Fruit fly (Drosophila melanogaster): ENCODE data around the gene CG17672.

The CG17672 gene

dm6 chr3L:13006490-13006889, 22.3 kb upstream of the CG17672 start, which contains the start of gene CG11263 (continued):
- TF ChIP-seq pum (GFP tag; optimal IDR thresholded peaks at IDR 0.05), result peak; percentile 24
- peak; percentile 15; the same call in 1 of the 2 replicates for TF ChIP-seq CG31224 (GFP tag; IDR thresholded peaks at IDR 0.05)
- TF ChIP-seq CG11456 (GFP tag; IDR thresholded peaks at IDR 0.05), result 0 out of 3 replicates have a peak, but pooled peaks have one; percentile 60
- peak; percentile 17 for TF ChIP-seq Fer3 (tag; optimal IDR thresholded peaks at IDR 0.05)
- TF ChIP-seq her (GFP tag; optimal IDR thresholded peaks at IDR 0.05), result peak; percentile 53
- TF ChIP-seq CG18764 (GFP tag; optimal IDR thresholded peaks at IDR 0.05), result peak; percentile 45
- peak; percentile 25 for TF ChIP-seq Dad (GFP tag; optimal IDR thresholded peaks at IDR 0.05)
- TF ChIP-seq pita (GFP tag; optimal IDR thresholded peaks at IDR 0.05), result peak; percentile 52
- TF ChIP-seq Chrac-16 (GFP tag; optimal IDR thresholded peaks at IDR 0.05), result peak; percentile 37
- TF ChIP-seq Spps (tag; optimal IDR thresholded peaks at IDR 0.05), result no peak
- peak; percentile 7 for TF ChIP-seq CG30431 (GFP tag; optimal IDR thresholded peaks at IDR 0.05)
- TF ChIP-seq pnt (GFP tag; optimal IDR thresholded peaks at IDR 0.05), result peak; percentile 12
- TF ChIP-seq CG31365 (tag; optimal IDR thresholded peaks at IDR 0.05), result no peak
- TF ChIP-seq Bgb (GFP tag; IDR thresholded peaks at IDR 0.05; ENCODE audit: partially characterized antibody), result peak; percentile 89
- peak; percentile 74 for TF ChIP-seq CG2120 (GFP tag; optimal IDR thresholded peaks at IDR 0.05)
- peak; percentile 7 for TF ChIP-seq HmgZ (tag; optimal IDR thresholded peaks at IDR 0.05)
- peak; percentile 48; the same call in 1 of the 3 replicates for TF ChIP-seq CG2199 (GFP tag; IDR thresholded peaks at IDR 0.05)
- no peak for TF ChIP-seq dimm (GFP tag; IDR thresholded peaks at IDR 0.05)
- TF ChIP-seq CG9932 (GFP tag; IDR thresholded peaks at IDR 0.05), result peak; percentile 67; the same call in 1 of the 2 replicates
- TF ChIP-seq CG1792 (GFP tag; optimal IDR thresholded peaks at IDR 0.05), result peak; percentile 38
- 0 out of 2 replicates have a peak, but pooled peaks have one; percentile 29 for TF ChIP-seq CG6689 (GFP tag; IDR thresholded peaks at IDR 0.05)
- peak; percentile 1 for TF ChIP-seq dmrt11E (tag; optimal IDR thresholded peaks at IDR 0.05)
- TF ChIP-seq az2 (GFP tag; optimal IDR thresholded peaks at IDR 0.05), result peak; percentile 36
- peak; percentile 57 for TF ChIP-seq zfh2 (GFP tag; optimal IDR thresholded peaks at IDR 0.05)
- TF ChIP-seq Rfx (GFP tag; IDR thresholded peaks at IDR 0.05), result peak; percentile 71
- peak; percentile 78 for TF ChIP-seq BEAF-32 (GFP tag; optimal IDR thresholded peaks at IDR 0.05)
- no peak for TF ChIP-seq CG9437 (GFP tag; optimal IDR thresholded peaks at IDR 0.05)
- no peak for TF ChIP-seq yki (optimal IDR thresholded peaks at IDR 0.05)
- TF ChIP-seq ato (GFP tag; IDR thresholded peaks at IDR 0.05; ENCODE audit: partially characterized antibody), result peak; percentile 90
- peak; percentile 67 for TF ChIP-seq onecut (GFP tag; IDR thresholded peaks at IDR 0.05)
- peak; percentile 24 for TF ChIP-seq CG8089 (GFP tag; optimal IDR thresholded peaks at IDR 0.05)
- no peak for TF ChIP-seq CG13894 (tag; optimal IDR thresholded peaks at IDR 0.05)
- no peak for TF ChIP-seq Sin3A (optimal IDR thresholded peaks at IDR 0.05)
- peak; percentile 38 for TF ChIP-seq Dek (tag; optimal IDR thresholded peaks at IDR 0.05)
- TF ChIP-seq CG15514 (GFP tag; optimal IDR thresholded peaks at IDR 0.05), result peak; percentile 69
- TF ChIP-seq lmd (GFP tag; IDR thresholded peaks at IDR 0.05), result no peak; the same call in 1 of the 2 replicates
- peak; percentile 28 for TF ChIP-seq CG3281 (GFP tag; optimal IDR thresholded peaks at IDR 0.05)
- TF ChIP-seq lbe (GFP tag; optimal IDR thresholded peaks at IDR 0.05), result no peak
- peak; percentile 44; the same call in 1 of the 2 replicates for TF ChIP-seq CG31441 (GFP tag; IDR thresholded peaks at IDR 0.05)
- peak; percentile 46 for TF ChIP-seq CG10267 (tag; optimal IDR thresholded peaks at IDR 0.05)
- no peak for TF ChIP-seq oc (tag; optimal IDR thresholded peaks at IDR 0.05)
- TF ChIP-seq Med (GFP tag), result peak; percentile 94
- TF ChIP-seq phol (tag; optimal IDR thresholded peaks at IDR 0.05), result peak; percentile 56
- TF ChIP-seq Dbx (GFP tag; IDR thresholded peaks at IDR 0.05), result peak; percentile 73
- TF ChIP-seq CG15601 (tag; optimal IDR thresholded peaks at IDR 0.05), result peak; percentile 21
- no peak for TF ChIP-seq Eip74EF (GFP tag; optimal IDR thresholded peaks at IDR 0.05)
- peak; percentile 62 for TF ChIP-seq tin (GFP tag; optimal IDR thresholded peaks at IDR 0.05)
- TF ChIP-seq CTCF (GFP tag; optimal IDR thresholded peaks at IDR 0.05), result peak; percentile 54
- peak; percentile 46 for TF ChIP-seq nmo (GFP tag; optimal IDR thresholded peaks at IDR 0.05)
- TF ChIP-seq CG16813 (GFP tag; IDR thresholded peaks at IDR 0.05; ENCODE audit: partially characterized antibody), result peak; percentile 86
- TF ChIP-seq CG1603 (tag; optimal IDR thresholded peaks at IDR 0.05), result peak; percentile 62
- peak; percentile 53; the same call in 1 of the 4 replicates for TF ChIP-seq Gug (GFP tag; IDR thresholded peaks at IDR 0.05)

Data from whole organism, embryonic.